Worm (Caenorhabditis elegans) whole organism, early embryonic: Measurements from ENCODE around the gene T20D4.3.

Experiments used
- B0310.2 ChIP-seq: sonication (generic microtip); optimal IDR thresholded peaks from 2 replicates; lab custom pipeline; 2016; ENCODE audit warnings: mild to moderate bottlenecking, missing genetic modification characterization, missing compliant biosample characterization
- F13C5.2 ChIP-seq: sonication (generic microtip); optimal IDR thresholded peaks from 2 replicates; lab custom pipeline; 2017; ENCODE audit warnings: mild to moderate bottlenecking, missing genetic modification characterization, inconsistent platforms, missing compliant biosample characterization
- aly-1 ChIP-seq: sonication (generic microtip); optimal IDR thresholded peaks from 2 replicates; lab custom pipeline; 2016; ENCODE audit warnings: missing genetic modification characterization, missing compliant biosample characterization
- ama-1 ChIP-seq: fragments of 150-350 bp; optimal IDR thresholded peaks from 2 replicates; lab custom pipeline; 2014
- ceh-13 ChIP-seq: fragments of 200-800 bp; sonication (Bioruptor generic); optimal IDR thresholded peaks from 2 replicates; lab custom pipeline; 2018; ENCODE audit warnings: mild to moderate bottlenecking, missing genetic modification characterization, missing compliant biosample characterization
- ceh-36 ChIP-seq: sonication (generic microtip); optimal IDR thresholded peaks from 2 replicates; lab custom pipeline; 2016; ENCODE audit warnings: missing genetic modification characterization, inconsistent platforms, missing compliant biosample characterization
- ets-7 ChIP-seq: sonication (generic microtip); optimal IDR thresholded peaks from 2 replicates; lab custom pipeline; 2016; ENCODE audit warnings: missing genotype, missing genetic modification characterization, missing compliant biosample characterization
- flt-1 ChIP-seq: fragments of 200-800 bp; sonication (Bioruptor generic); IDR thresholded peaks from 2 replicates; pipeline ENCODE4 v1.3.6; 2022; ENCODE audit warnings: missing genetic modification characterization, missing compliant biosample characterization
- hmbx-1 ChIP-seq: sonication (generic microtip); optimal IDR thresholded peaks from 2 replicates; lab custom pipeline; 2016; ENCODE audit warnings: mild to moderate bottlenecking, missing genetic modification characterization, missing compliant biosample characterization
- hmg-4 ChIP-seq: fragments of 200-800 bp; sonication (Bioruptor generic); optimal IDR thresholded peaks from 2 replicates; lab custom pipeline; 2018; ENCODE audit warnings: mild to moderate bottlenecking, missing genetic modification characterization, missing compliant biosample characterization
- hnd-1 ChIP-seq: sonication (generic microtip); optimal IDR thresholded peaks from 2 replicates; lab custom pipeline; 2016; ENCODE audit warnings: missing genetic modification characterization, missing compliant biosample characterization
- pes-1 ChIP-seq: fragments of 200-800 bp; sonication (Bioruptor generic); IDR thresholded peaks from 2 replicates; pipeline ENCODE4 v1.3.6; 2022; ENCODE audit warnings: missing genetic modification reagents, missing genetic modification characterization, missing compliant biosample characterization
- scrt-1 ChIP-seq: fragments of 200-800 bp; sonication (Bioruptor generic); IDR thresholded peaks from 2 replicates; pipeline ENCODE4 v1.3.6; 2022; ENCODE audit warnings: missing genetic modification characterization, missing compliant biosample characterization
- sea-1 ChIP-seq: fragments of 200-800 bp; sonication (Bioruptor generic); conservative IDR thresholded peaks from 2 replicates; pipeline ENCODE4 v1.3.6; 2022; ENCODE audit warnings: missing genetic modification characterization, missing compliant biosample characterization
- tbx-11 ChIP-seq: fragments of 200-800 bp; sonication (Bioruptor generic); IDR thresholded peaks from 2 replicates; pipeline ENCODE4 v1.3.6; 2022; ENCODE audit warnings: missing genetic modification characterization, missing compliant biosample characterization
- tbx-37 ChIP-seq: fragments of 200-800 bp; sonication (Bioruptor generic); conservative IDR thresholded peaks from 2 replicates; pipeline ENCODE4 v1.3.6; 2022; ENCODE audit warnings: missing genetic modification reagents, missing genetic modification characterization, missing compliant biosample characterization
- tra-4 ChIP-seq: sonication (generic microtip); optimal IDR thresholded peaks from 2 replicates; lab custom pipeline; 2017; ENCODE audit warnings: missing genetic modification characterization, missing compliant biosample characterization

Gene T20D4.3

ce11 chrV:3463514-3463913 is 45.5 kb downstream of the T20D4.3 start, which contains the start of gene slc-28.1:
slc-28.1 (plus strand) TSS chrV:3463814.
- TF ChIP-seq F13C5.2 (tag; lab: Kevin White, UChicago) (no peak), ama-1 (lab: Kevin White, UChicago) (no peak), tra-4 (no peak), ceh-36 (tag; lab: Kevin White, UChicago) (no peak), hnd-1 (tag; lab: Kevin White, UChicago) (no peak)

ce11 chrV:3464897-3465296 is 46.9 kb downstream of the T20D4.3 start:
- TF ChIP-seq sea-1 (GFP tag; lab: Robert Waterston, UW), result no peak
- TF ChIP-seq tbx-11 (GFP tag; lab: Robert Waterston, UW), result no peak
- no peak for TF ChIP-seq B0310.2 (tag; lab: Kevin White, UChicago)
- TF ChIP-seq aly-1, result no peak
- TF ChIP-seq F13C5.2 (tag; lab: Kevin White, UChicago), result no peak
- TF ChIP-seq hnd-1 (tag; lab: Kevin White, UChicago), result no peak
- TF ChIP-seq ceh-13 (GFP tag; lab: Kevin White, UChicago), result no peak
- TF ChIP-seq hmg-4, result no peak
- TF ChIP-seq scrt-1, result no peak
- no peak for TF ChIP-seq tbx-37 (GFP tag; lab: Robert Waterston, UW)
- no peak for TF ChIP-seq tra-4
- no peak for TF ChIP-seq ama-1 (lab: Kevin White, UChicago)

ce11 chrV:3468436-3468835 is 50.4 kb downstream of the T20D4.3 start, which contains the start of gene gst-33:
gst-33 (minus strand) TSS chrV:3468562.
- TF ChIP-seq tra-4 (no peak), hnd-1 (tag; lab: Kevin White, UChicago) (no peak), sea-1 (GFP tag; lab: Robert Waterston, UW) (no peak), ceh-36 (tag; lab: Kevin White, UChicago) (no peak), aly-1 (no peak), hmbx-1 (tag; lab: Kevin White, UChicago) (no peak)

- TF ChIP-seq pes-1, result no peak
- no peak for TF ChIP-seq flt-1 (GFP tag; lab: Robert Waterston, UW)
- no peak for TF ChIP-seq scrt-1
- no peak for TF ChIP-seq hnd-1 (tag; lab: Kevin White, UChicago)
- TF ChIP-seq aly-1, result no peak
- TF ChIP-seq tbx-11 (GFP tag; lab: Robert Waterston, UW), result no peak
- no peak for TF ChIP-seq ets-7 (tag; lab: Kevin White, UChicago)
- no peak for TF ChIP-seq hmg-4
- TF ChIP-seq sea-1 (GFP tag; lab: Robert Waterston, UW), result no peak
Measured at ce11 chrV:3470782-3471181, 52.8 kb downstream of the T20D4.3 start, which contains the start of gene srbc-29. srbc-29 (minus strand) TSS chrV:3470882.
